Fruit fly (Drosophila melanogaster) whole organism: ENCODE data around the gene CG4452.

Source experiments
- CG8478 ChIP-seq: fragments of >200 bp; optimal IDR thresholded peaks from 2 replicates; lab custom pipeline; 2018; ENCODE audit warnings: inconsistent platforms
- Dll ChIP-seq: fragments of >200 bp; optimal IDR thresholded peaks from 2 replicates; lab custom pipeline; 2017
- EcR ChIP-seq, 2 experiments: fragments of >200 bp; optimal IDR thresholded peaks; 2 replicates each; lab custom pipeline; 2017; ENCODE audit warnings: missing biosample characterization in 2 of 2, missing genetic modification characterization in 2 of 2, missing genetic modification reagents in 2 of 2
- pan ChIP-seq: fragments of >200 bp; optimal IDR thresholded peaks from 2 replicates; lab custom pipeline; 2017
- psq ChIP-seq: fragments of >200 bp; optimal IDR thresholded peaks from 2 replicates; lab custom pipeline; 2017
- usp ChIP-seq: fragments of >200 bp; optimal IDR thresholded peaks from 2 replicates; lab custom pipeline; 2017; ENCODE audit warnings: missing biosample characterization, missing genetic modification characterization, mixed read lengths

CG4452 gene

DNA sequence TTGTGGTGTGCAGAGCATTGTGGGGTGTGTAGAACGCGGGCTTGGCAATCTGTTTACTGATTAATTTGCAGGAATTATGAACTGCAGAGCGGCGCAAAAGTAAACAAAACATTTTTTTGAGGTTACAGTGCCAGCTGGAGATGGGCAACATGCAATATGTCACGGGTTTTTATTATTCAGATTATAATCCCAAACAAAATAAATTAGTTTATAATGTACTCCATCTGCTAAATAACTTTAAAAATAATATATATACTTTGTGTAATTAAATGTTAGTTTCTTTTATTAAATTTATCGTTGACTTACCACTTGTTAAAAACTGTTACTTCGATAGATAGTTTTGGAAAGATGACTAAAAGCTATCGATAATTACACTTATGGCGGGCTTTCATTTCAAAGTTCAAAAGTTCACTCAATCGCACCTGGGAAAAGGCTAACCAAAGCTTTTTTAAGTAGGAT lies 3.8 kb downstream of the CG4452 start, which contains the start of gene Fdx1:
Gene Fdx1, minus strand, starts transcription at position 332 of the 459 bp plus-strand sequence.
- TF ChIP-seq EcR (GFP tag; optimal IDR thresholded peaks at IDR 0.05; lab: Kevin White, UChicago) (no peak), pan (lab: Kevin White, UChicago) (no peak), psq (lab: Kevin White, UChicago) (no peak), usp (GFP tag; lab: Kevin White, UChicago) (no peak), CG8478 (lab: Kevin White, UChicago) (no peak)

DNA sequence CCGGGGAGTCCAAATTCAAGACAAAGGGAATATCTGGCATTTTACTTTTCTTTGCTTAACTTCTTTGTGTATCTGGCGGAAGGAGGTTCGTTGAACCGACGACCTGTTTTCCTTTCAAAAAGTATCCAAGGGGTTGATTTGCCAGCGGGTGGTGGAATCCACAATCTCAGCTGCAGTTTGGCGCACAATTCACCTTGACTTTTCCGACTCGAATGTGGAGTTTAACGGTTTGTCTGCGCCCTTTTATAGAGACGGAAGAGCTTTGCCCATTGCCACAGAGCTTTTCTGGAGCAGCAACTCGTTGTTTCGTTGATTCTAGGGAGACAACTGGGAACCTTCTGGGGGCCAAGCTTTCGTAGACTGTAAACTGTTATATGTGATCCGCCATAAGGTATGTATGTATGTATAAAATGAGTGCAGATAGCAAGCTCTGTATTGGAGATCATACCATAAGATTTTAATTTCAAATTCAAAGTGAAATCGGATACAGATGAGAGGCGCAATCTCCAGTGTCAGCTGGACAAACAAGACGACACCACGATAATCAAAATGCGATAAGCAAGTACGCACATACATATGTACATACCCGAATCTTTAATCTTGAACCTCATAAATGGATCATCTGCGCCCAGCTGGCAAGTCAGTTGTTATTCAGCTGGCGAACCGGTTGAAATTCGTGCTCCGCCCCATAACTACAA lies 5.2 kb downstream of the CG4452 start, which contains the start of the genes Hsp67Bc, CG4456 and Hsp22:
Gene Hsp67Bc, minus strand, starts transcription at position 220 of the 698 bp plus-strand sequence.
Gene CG4456, plus strand, starts transcription at position 445 of the 698 bp plus-strand sequence.
Gene Hsp22, plus strand, starts transcription at position 654 of the 698 bp plus-strand sequence.
- TF ChIP-seq EcR (GFP tag; optimal IDR thresholded peaks at IDR 0.05; lab: Kevin White, UChicago) (peak in 1 of 2 experiments; percentile 72), Dll (lab: Kevin White, UChicago) (no peak)

DNA sequence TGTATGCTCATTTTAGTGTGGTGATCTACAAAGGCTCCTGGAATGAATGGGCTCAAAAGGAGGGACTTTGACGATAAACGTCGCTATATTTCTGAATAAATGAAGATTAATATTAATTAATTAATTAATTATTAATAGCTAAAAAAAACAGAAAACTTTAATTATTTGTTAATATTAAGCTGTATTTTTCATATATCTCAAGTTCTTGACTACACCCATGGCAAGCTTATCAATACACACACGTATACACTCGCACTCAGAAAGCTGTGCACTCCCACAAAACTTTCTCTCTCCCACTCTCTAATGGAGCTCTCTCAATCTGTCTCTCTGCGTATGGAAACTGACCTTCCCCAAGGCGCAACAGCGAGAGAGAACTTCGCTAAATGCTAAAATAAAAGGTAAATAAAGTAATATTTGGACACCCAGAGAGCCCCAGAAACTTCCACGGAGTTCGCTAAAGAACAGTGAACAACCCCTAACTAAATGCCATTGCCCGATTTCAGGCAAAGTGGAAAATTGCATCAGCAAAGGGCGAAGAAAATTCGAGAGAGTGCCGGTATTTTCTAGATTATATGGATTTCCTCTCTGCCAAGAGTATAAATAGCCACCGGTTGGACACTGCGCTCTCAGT lies 6.3 kb downstream of the CG4452 start:
- TF ChIP-seq psq (lab: Kevin White, UChicago), result no peak
- TF ChIP-seq pan (lab: Kevin White, UChicago), result no peak
- TF ChIP-seq EcR (GFP tag; optimal IDR thresholded peaks at IDR 0.05; lab: Kevin White, UChicago), result peak; percentile 26 to 68

DNA sequence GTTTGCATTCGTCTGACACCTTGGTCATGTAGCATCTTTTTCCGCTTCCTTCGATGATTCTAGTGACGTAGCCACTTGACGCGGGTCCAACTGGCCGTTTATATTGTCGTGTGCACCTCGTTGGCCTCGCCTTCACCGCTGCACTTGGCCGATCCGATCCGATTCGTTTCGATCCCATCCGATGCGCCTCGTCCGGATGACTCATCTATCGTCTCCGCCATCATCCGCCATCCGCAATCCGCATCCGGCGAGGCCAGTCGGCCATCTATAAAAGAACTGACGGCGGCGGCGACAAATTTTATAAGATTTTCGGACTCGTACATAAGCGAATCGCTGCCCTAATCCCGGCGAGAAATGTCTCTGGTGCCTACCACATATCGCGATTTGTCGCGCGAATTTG lies 8.0 kb downstream of the CG4452 start, which contains the start of gene CG4461:
Gene CG4461, plus strand, starts transcription at position 301 of the 400 bp plus-strand sequence.
- no peak for TF ChIP-seq Dll (lab: Kevin White, UChicago)
- no peak for TF ChIP-seq psq (lab: Kevin White, UChicago)
- TF ChIP-seq EcR (GFP tag; optimal IDR thresholded peaks at IDR 0.05; lab: Kevin White, UChicago), result no peak
- TF ChIP-seq CG8478 (lab: Kevin White, UChicago), result no peak
- no peak for TF ChIP-seq usp (GFP tag; lab: Kevin White, UChicago)
- no peak for TF ChIP-seq pan (lab: Kevin White, UChicago)

DNA sequence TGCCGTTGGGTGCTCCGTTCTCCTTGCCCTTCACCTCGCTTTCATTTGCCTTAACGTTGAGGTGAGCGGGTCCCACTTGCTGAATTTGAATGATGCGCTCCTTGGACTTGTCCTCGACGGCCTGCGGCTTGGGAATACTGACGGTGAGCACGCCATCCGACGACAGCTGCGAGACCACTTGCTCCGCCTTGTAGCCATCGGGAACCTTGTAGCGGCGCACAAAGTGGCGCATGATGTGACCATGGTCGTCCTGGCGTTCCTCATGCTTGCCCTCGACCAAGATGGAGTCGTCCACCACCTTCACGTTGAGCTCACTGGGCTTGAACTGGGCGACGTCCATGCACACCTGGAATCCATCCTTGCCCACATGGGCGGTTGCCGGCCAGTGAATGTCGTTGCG lies 9.4 kb downstream of the CG4452 start:
- TF ChIP-seq Dll (lab: Kevin White, UChicago) (no peak), psq (lab: Kevin White, UChicago) (no peak), EcR (GFP tag; optimal IDR thresholded peaks at IDR 0.05; lab: Kevin White, UChicago) (no peak), pan (lab: Kevin White, UChicago) (no peak), usp (GFP tag; lab: Kevin White, UChicago) (no peak), CG8478 (lab: Kevin White, UChicago) (no peak)

DNA sequence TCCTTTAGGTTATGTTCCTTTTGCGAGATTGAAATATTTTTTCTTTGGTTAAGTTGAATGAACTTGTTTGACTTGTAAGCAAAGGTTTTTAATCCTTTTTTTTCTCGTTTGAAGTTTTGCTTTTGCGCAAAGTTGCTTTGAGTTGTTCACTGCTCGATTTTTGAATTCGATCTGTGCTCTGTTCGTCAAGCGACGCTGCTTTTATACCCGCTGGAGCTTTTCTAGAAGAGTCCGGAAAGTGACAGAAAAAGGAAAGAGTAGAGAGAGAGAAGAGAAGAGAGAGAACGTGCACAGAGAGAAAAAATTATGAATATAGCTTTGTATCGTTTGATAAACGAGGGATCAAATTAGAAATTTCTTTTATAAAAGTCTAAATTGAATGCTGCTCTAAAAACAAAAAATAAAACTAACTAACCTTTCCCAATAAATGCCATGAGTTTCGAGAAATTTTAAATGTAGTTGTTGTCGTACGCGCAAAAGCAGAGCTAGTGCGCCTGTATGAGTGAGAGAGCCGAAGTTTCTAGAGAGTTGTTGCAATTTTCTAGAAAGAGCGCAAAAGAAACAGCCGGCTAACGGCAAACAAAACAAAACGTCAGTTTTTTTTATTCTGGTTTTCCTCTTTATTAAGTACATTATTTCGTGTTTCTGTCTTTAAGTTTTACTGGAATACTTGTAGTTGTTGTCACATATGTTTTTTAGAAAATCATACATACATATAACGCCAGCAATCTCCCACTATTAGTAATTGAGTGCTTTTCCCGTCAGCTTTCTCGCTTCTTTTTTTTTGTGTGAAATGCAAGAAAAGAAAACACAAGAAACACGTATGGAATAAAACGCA lies 10.2 kb downstream of the CG4452 start, which contains the start of gene Hsp26:
Gene Hsp26, minus strand, starts transcription at position 230 of the 838 bp plus-strand sequence.
- TF ChIP-seq EcR (GFP tag; optimal IDR thresholded peaks at IDR 0.05; lab: Kevin White, UChicago) (peak; percentile 74 to 96), psq (lab: Kevin White, UChicago) (no peak)

DNA sequence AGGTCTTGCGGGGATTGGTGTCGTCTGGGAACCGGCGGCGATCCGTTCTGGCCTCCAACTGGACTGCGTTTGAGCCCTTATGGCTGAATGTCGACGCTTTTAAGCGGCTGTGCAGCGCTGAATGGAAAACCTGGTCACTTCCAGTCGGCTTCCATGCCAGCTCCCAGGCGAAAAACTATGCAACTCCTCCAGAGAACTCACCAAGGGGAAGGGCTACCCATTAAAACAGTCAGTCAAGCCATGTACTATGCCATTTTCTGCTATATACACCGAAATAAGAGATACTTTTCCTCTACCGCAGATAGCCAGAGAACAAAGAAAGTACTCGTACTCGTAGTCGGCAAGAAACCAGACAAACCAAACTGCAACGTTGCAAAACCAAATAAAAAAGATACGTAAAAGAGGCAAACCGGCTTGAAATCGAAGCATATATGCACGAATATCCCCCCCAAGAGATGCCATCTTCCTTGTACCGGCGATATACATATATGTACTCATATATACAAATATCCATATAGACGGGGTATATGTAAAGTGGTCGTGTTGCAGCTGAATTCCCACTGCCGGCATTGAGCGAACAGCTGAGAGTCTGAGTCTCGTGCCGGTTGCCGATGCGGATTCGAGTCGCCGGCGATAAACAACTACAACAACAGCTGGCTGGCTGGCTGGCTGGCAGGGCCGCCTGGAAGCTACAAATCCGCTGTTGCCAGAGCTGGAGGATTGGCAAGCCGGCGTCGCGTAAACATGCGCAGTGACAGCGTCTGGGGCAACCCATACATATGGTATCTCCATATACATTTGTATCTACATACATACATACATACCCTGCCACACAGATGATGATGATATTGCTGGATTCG lies 12.5 kb downstream of the CG4452 start, which contains the start of gene Hsp67Ba:
Gene Hsp67Ba, minus strand, starts transcription at position 51 of the 860 bp plus-strand sequence.
- TF ChIP-seq psq (lab: Kevin White, UChicago) (no peak), pan (lab: Kevin White, UChicago) (no peak), Dll (lab: Kevin White, UChicago) (peak; percentile 20), CG8478 (lab: Kevin White, UChicago) (no peak)

DNA sequence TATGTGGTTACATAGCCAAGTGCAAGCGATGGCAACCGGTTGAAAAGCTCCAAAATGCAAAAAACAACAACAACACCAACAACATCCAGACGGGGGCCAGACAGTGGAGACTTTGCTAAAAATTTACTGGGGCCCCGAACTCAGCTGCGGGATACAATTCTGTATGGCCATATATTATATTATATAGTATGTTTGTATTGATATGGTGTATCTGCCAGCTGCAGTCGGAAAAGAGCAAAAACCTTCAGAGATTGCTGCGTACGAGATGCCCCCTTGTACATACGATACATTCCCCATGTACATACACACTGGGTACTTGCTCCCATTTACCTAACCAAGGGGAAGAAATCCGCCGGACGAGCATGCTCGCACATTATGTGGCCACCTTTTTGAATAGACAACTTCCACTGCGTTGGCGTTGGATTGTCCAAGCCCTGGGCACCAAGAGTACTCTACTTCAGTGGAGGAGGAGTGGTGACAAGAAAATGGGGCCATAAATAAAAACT lies 13.2 kb downstream of the CG4452 start:
- no peak for TF ChIP-seq psq (lab: Kevin White, UChicago)
- no peak for TF ChIP-seq pan (lab: Kevin White, UChicago)
- no peak for TF ChIP-seq Dll (lab: Kevin White, UChicago)
- TF ChIP-seq usp (GFP tag; lab: Kevin White, UChicago), result no peak

DNA sequence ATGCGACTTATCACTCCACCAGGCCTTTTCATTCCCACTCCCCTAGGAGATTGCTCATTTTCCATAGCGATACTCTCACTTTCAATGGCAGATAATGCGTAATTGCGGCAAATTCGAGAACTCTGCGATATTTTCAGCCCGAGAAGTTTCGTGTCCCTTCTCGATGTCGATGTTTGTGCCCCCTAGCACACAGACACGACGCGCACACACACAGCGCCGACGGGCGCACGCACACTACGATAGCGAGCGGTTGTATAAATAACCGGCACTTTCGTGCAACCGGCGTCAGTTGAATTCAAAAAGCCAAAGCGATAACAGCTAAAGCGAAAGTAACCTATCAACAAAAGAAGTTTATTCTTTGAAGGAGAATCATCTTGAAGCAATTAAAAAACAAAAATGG lies 14.4 kb downstream of the CG4452 start, which contains the start of gene Hsp23:
Gene Hsp23, plus strand, starts transcription at position 281 of the 400 bp plus-strand sequence.
- TF ChIP-seq usp (GFP tag; lab: Kevin White, UChicago) (no peak), Dll (lab: Kevin White, UChicago) (peak; percentile 18), CG8478 (lab: Kevin White, UChicago) (no peak), psq (lab: Kevin White, UChicago) (no peak), pan (lab: Kevin White, UChicago) (no peak), EcR (GFP tag; optimal IDR thresholded peaks at IDR 0.05; lab: Kevin White, UChicago) (peak in 1 of 2 experiments; percentile 48)
